Worm (Caenorhabditis elegans): ENCODE results near the gene R155.3.

R155.3 gene

DNA sequence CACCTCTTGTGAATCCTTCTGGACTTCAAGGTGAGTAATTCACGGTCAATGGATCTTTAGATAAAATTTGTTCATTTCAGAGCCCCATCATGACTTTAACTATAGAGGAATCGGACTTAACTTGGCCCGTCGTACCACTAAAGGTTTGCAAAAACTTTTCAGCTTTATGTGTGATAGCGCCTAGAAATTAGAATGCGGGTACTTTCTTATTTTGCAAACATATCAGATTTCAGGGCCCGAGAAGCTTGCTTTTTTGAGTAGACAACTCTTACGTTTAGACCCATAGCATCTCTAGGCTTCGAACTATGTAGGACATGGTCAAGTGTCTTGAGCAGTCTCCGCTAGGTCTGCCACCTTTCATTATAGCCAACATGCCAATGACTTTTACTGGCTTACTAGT is 882 bp upstream of the R155.3 start:
- TF ChIP-seq ceh-6 (GFP tag; optimal IDR thresholded peaks at IDR 0.05), result no peak
- TF ChIP-seq sox-4 (tag; optimal IDR thresholded peaks at IDR 0.05), result no peak
- TF ChIP-seq syd-9 (tag; optimal IDR thresholded peaks at IDR 0.05), result no peak
- TF ChIP-seq gmeb-2 (tag; optimal IDR thresholded peaks at IDR 0.05), result no peak
- TF ChIP-seq C08G9.2 (tag; optimal IDR thresholded peaks at IDR 0.05), result no peak
- TF ChIP-seq ceh-14 (tag; optimal IDR thresholded peaks at IDR 0.05), result no peak
- no peak for TF ChIP-seq K02D7.2 (tag; optimal IDR thresholded peaks at IDR 0.05)
- no peak for TF ChIP-seq unc-55 (GFP tag; optimal IDR thresholded peaks at IDR 0.05)
- no peak for TF ChIP-seq sox-2 (GFP tag; IDR thresholded peaks at IDR 0.05)
- TF ChIP-seq lin-11 (tag; optimal IDR thresholded peaks at IDR 0.05), result no peak
- TF ChIP-seq ets-4 (tag; optimal IDR thresholded peaks at IDR 0.05), result no peak
- TF ChIP-seq hlh-13 (GFP tag; optimal IDR thresholded peaks at IDR 0.05), result no peak
- TF ChIP-seq odd-2 (tag; optimal IDR thresholded peaks at IDR 0.05), result no peak
- TF ChIP-seq nhr-232 (tag; optimal IDR thresholded peaks at IDR 0.05), result no peak
- no peak for TF ChIP-seq pha-4 (tag; optimal IDR thresholded peaks at IDR 0.05)
- TF ChIP-seq fkh-6 (tag; optimal IDR thresholded peaks at IDR 0.05), result no peak

DNA sequence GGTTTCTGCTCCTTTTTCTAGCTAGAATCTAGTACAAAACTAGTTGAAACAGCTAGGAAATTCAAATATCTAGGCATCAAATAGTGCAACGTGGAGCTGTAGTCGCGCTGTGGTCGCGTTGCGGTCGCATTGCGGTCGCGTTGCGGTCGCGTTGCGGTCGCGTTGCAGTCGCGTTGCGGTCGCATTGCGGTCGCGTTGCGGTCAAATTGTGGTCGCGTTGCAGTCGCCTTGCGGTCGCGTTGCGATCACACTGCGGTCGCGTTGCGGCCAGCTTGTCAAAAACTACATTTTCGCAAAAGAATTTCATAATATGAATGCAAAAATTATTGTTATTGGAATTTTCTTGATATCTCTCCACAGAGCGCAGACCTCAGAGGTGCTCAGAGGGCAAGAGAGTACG is 550 bp downstream of the R155.3 start:
- TF ChIP-seq elt-2 (tag; optimal IDR thresholded peaks at IDR 0.05), result no peak
- TF ChIP-seq ref-2 (tag; optimal IDR thresholded peaks at IDR 0.05), result no peak
- no peak for TF ChIP-seq che-1 (tag; optimal IDR thresholded peaks at IDR 0.05)
- TF ChIP-seq ama-1 (optimal IDR thresholded peaks at IDR 0.05), result no peak
- no peak for TF ChIP-seq K09A11.1 (tag; optimal IDR thresholded peaks at IDR 0.05; ENCODE audit: insufficient read depth)

DNA sequence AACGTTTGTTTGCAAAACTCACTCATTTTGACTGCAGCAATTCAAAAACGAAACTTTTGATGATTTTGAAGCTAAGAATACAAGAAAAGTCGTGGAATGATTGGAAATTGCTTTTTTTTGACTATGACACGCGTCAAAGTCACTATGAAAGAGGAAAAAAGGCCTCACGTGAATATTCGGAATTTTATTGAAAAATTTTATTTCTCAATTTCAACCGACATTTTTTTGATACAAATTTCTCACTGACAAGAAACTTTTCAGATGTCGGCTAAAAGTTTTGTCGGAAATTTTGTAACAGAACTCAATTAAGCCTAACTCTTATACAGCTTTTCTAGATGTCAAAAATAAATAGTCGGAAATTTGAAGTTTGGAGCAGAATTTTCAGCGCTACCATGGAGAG is 6.1 kb downstream of the R155.3 start, which contains the start of gene R155.5:
TSS of gene R155.5 (minus strand) at position 101 of the 400 bp plus-strand sequence.
- no peak for TF ChIP-seq pros-1 (tag; optimal IDR thresholded peaks at IDR 0.05)
- no peak for TF ChIP-seq sdc-2 (tag; optimal IDR thresholded peaks at IDR 0.05)
- TF ChIP-seq unc-42 (tag; optimal IDR thresholded peaks at IDR 0.05), result no peak
- TF ChIP-seq C08G9.2 (tag; optimal IDR thresholded peaks at IDR 0.05), result no peak
- TF ChIP-seq ceh-30 (tag; optimal IDR thresholded peaks at IDR 0.05), result no peak
- no peak for TF ChIP-seq hlh-30 (tag; optimal IDR thresholded peaks at IDR 0.05; ENCODE audit: insufficient read depth)
- no peak for TF ChIP-seq tbx-7 (tag; optimal IDR thresholded peaks at IDR 0.05)
- no peak for TF ChIP-seq tbx-2 (tag; optimal IDR thresholded peaks at IDR 0.05)
- TF ChIP-seq ceh-22 (tag; optimal IDR thresholded peaks at IDR 0.05), result no peak
- no peak for TF ChIP-seq ceh-6 (GFP tag; optimal IDR thresholded peaks at IDR 0.05)

DNA sequence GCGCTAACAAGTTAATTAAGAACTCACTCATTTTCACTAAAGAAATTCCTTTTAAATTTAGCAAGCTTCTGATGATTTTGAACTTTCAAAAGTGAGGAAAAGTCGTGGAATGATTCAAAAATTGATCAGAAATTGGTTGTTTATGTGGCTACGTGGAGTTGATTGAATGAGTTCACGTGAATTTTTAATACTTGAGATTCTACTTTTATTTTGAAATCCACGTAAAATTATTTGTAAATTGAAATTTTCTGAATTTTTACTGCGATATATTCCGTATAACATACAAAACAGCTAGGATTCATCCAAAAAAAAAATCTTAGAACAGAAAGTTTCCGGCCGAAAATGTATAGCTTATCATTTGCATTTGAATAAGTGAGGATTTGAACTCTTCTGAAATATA is 6.7 kb downstream of the R155.3 start, which contains the start of gene moa-1:
TSS of gene moa-1 (minus strand) at position 101 of the 400 bp plus-strand sequence.
- no peak for TF ChIP-seq ceh-14 (tag; optimal IDR thresholded peaks at IDR 0.05)
- no peak for TF ChIP-seq hlh-8 (tag; optimal IDR thresholded peaks at IDR 0.05)
- TF ChIP-seq ceh-30 (tag; optimal IDR thresholded peaks at IDR 0.05), result no peak
- TF ChIP-seq ahr-1 (tag; optimal IDR thresholded peaks at IDR 0.05), result no peak
- TF ChIP-seq tbx-2 (tag; optimal IDR thresholded peaks at IDR 0.05), result no peak
- no peak for TF ChIP-seq ztf-16 (tag; optimal IDR thresholded peaks at IDR 0.05)
- TF ChIP-seq ama-1 (optimal IDR thresholded peaks at IDR 0.05), result no peak
- TF ChIP-seq K02D7.2 (tag; optimal IDR thresholded peaks at IDR 0.05), result no peak
- TF ChIP-seq ceh-34 (tag; optimal IDR thresholded peaks at IDR 0.05), result no peak
- TF ChIP-seq fkh-10 (GFP tag; optimal IDR thresholded peaks at IDR 0.05), result no peak
- TF ChIP-seq C38D4.7 (GFP tag; optimal IDR thresholded peaks at IDR 0.05), result no peak
- no peak for TF ChIP-seq hlh-13 (GFP tag; optimal IDR thresholded peaks at IDR 0.05)
- no peak for TF ChIP-seq T23F11.4 (GFP tag; optimal IDR thresholded peaks at IDR 0.05)
- TF ChIP-seq elt-2 (tag; optimal IDR thresholded peaks at IDR 0.05), result no peak

- peak; percentile 44 for TF ChIP-seq ceh-48 (tag; optimal IDR thresholded peaks at IDR 0.05)
Measured at ce11 chrIII:1965580-1965979, 11.0 kb downstream of the R155.3 start.

Measured in whole organism, late embryonic.